ENCODE assay signal across 1 fruit fly cellular context in the genomic region with DNA sequence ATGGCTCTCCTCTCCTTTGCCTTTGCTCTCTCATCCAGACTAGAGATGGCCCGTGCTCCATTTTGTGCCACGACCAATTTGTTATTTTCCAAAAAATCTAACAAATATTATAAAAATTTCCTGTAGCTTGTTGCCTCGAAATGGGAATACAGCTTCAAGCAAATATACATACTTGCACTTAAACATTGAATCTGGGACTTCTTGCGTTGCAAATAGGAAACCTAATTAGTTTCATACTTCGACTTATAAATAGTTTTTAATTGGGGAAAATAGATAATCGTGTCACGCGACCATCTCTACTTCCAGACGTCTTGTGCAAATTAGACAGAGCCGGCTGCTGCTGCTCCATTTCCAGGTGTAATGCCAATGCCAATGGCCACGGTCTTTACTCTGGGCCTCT.
TF ChIP-seq lines count a peak whose summit lies in the region.

No protein-coding gene starts in this region.

TF ChIP-seq in whole organism, embryonic, 481 proteins besides CTCF, POLR2A, EP300 and RAD21 (continued from another document and continues in another):
- peak; percentile 43 for TF ChIP-seq Abd-B (GFP tag; optimal IDR thresholded peaks at IDR 0.05; lab: Kevin White, UChicago)
- TF ChIP-seq scrt (GFP tag; optimal IDR thresholded peaks at IDR 0.05; lab: Kevin White, UChicago) = peak; percentile 34
- TF ChIP-seq emc (GFP tag; optimal IDR thresholded peaks at IDR 0.05; lab: Kevin White, UChicago) = peak; percentile 6
- TF ChIP-seq Deaf1 (tag; optimal IDR thresholded peaks at IDR 0.05; lab: Kevin White, UChicago) = peak; percentile 4
- no peak for TF ChIP-seq Trl (optimal IDR thresholded peaks at IDR 0.05; lab: Kevin White, UChicago)
- TF ChIP-seq Trl (GFP tag; optimal IDR thresholded peaks at IDR 0.05; lab: Kevin White, UChicago) = no peak
- TF ChIP-seq Awh (GFP tag; IDR thresholded peaks at IDR 0.05; lab: Robert Waterston, UW) = no peak
- TF ChIP-seq CG9817 (tag; optimal IDR thresholded peaks at IDR 0.05; lab: Kevin White, UChicago) = peak; percentile 57
- no peak for TF ChIP-seq ab (GFP tag; optimal IDR thresholded peaks at IDR 0.05; lab: Kevin White, UChicago)
- peak; percentile 49 for TF ChIP-seq CG10979 (tag; optimal IDR thresholded peaks at IDR 0.05; lab: Kevin White, UChicago)
- TF ChIP-seq CG17829 (tag; optimal IDR thresholded peaks at IDR 0.05; lab: Kevin White, UChicago) = peak; percentile 36
- TF ChIP-seq CG18599 (GFP tag; optimal IDR thresholded peaks at IDR 0.05; lab: Kevin White, UChicago) = peak; percentile 79
- peak; percentile 41 for TF ChIP-seq amos (GFP tag; IDR thresholded peaks at IDR 0.05; lab: Robert Waterston, UW; ENCODE audit: partially characterized antibody)
- peak; percentile 47 for TF ChIP-seq CG17385 (GFP tag; optimal IDR thresholded peaks at IDR 0.05; lab: Kevin White, UChicago)
- no peak for TF ChIP-seq Optix (GFP tag; IDR thresholded peaks at IDR 0.05; lab: Robert Waterston, UW)
- no peak for TF ChIP-seq CHES-1-like (GFP tag; optimal IDR thresholded peaks at IDR 0.05; lab: Kevin White, UChicago)
- no peak for TF ChIP-seq Sry-β (GFP tag; optimal IDR thresholded peaks at IDR 0.05; lab: Kevin White, UChicago)
- TF ChIP-seq Sox102F (GFP tag; optimal IDR thresholded peaks at IDR 0.05; lab: Kevin White, UChicago) = peak; percentile 66
- peak; percentile 18 for TF ChIP-seq Nf-YC (tag; optimal IDR thresholded peaks at IDR 0.05; lab: Kevin White, UChicago)
- TF ChIP-seq HLH54F (GFP tag; optimal IDR thresholded peaks at IDR 0.05; lab: Kevin White, UChicago) = peak; percentile 37
- no peak for TF ChIP-seq Hmx (GFP tag; optimal IDR thresholded peaks at IDR 0.05; lab: Kevin White, UChicago)
- TF ChIP-seq CG18262 (tag; optimal IDR thresholded peaks at IDR 0.05; lab: Kevin White, UChicago) = peak; percentile 58
- TF ChIP-seq cato (GFP tag; optimal IDR thresholded peaks at IDR 0.05; lab: Kevin White, UChicago; ENCODE audit: borderline replicate concordance) = no peak
- peak; percentile 44 for TF ChIP-seq Xbp1 (GFP tag; optimal IDR thresholded peaks at IDR 0.05; lab: Kevin White, UChicago)
- TF ChIP-seq rib (GFP tag; IDR thresholded peaks at IDR 0.05; lab: Robert Waterston, UW) = no peak
- TF ChIP-seq fd3F (GFP tag; optimal IDR thresholded peaks at IDR 0.05; lab: Kevin White, UChicago) = peak; percentile 9
- 0 out of 3 replicates have a peak, but pooled peaks have one; percentile 27 for TF ChIP-seq vnd (GFP tag; IDR thresholded peaks at IDR 0.05; lab: Robert Waterston, UW; ENCODE audit: partially characterized antibody)
- peak; percentile 33 for TF ChIP-seq CG12071 (GFP tag; optimal IDR thresholded peaks at IDR 0.05; lab: Kevin White, UChicago)
- TF ChIP-seq Doc2 (GFP tag; IDR thresholded peaks at IDR 0.05; lab: Robert Waterston, UW) = no peak
- peak; percentile 35 for TF ChIP-seq CG10267 (tag; optimal IDR thresholded peaks at IDR 0.05; lab: Kevin White, UChicago)
- TF ChIP-seq CG10543 (GFP tag; optimal IDR thresholded peaks at IDR 0.05; lab: Kevin White, UChicago) = peak; percentile 33
- no peak for TF ChIP-seq CG10959 (GFP tag; IDR thresholded peaks at IDR 0.05; lab: Robert Waterston, UW)
- peak; percentile 67 for TF ChIP-seq dysf (GFP tag; IDR thresholded peaks at IDR 0.05; lab: Robert Waterston, UW)
- TF ChIP-seq Dll (GFP tag; IDR thresholded peaks at IDR 0.05; lab: Robert Waterston, UW; ENCODE audit: partially characterized antibody) = peak; percentile 83
- no peak for TF ChIP-seq her (GFP tag; optimal IDR thresholded peaks at IDR 0.05; lab: Kevin White, UChicago)
- TF ChIP-seq D19B (GFP tag; optimal IDR thresholded peaks at IDR 0.05; lab: Kevin White, UChicago) = peak; percentile 11
- no peak for TF ChIP-seq CG2202 (tag; optimal IDR thresholded peaks at IDR 0.05; lab: Kevin White, UChicago)
- no peak for TF ChIP-seq CG2889 (GFP tag; IDR thresholded peaks at IDR 0.05; lab: Robert Waterston, UW)
- TF ChIP-seq ham (GFP tag; IDR thresholded peaks at IDR 0.05; lab: Robert Waterston, UW) = no peak
- no peak for TF ChIP-seq MBD-R2 (GFP tag; IDR thresholded peaks at IDR 0.05; lab: Robert Waterston, UW)
- no peak for TF ChIP-seq Six4 (GFP tag; optimal IDR thresholded peaks at IDR 0.05; lab: Kevin White, UChicago)
- peak; percentile 70 for TF ChIP-seq CG2712 (tag; optimal IDR thresholded peaks at IDR 0.05; lab: Kevin White, UChicago)
- TF ChIP-seq CG6272 (GFP tag; IDR thresholded peaks at IDR 0.05; lab: Robert Waterston, UW) = no peak
- peak; percentile 36; the same call in 1 of the 3 replicates for TF ChIP-seq HLH4C (GFP tag; IDR thresholded peaks at IDR 0.05; lab: Robert Waterston, UW; ENCODE audit: partially characterized antibody)
- TF ChIP-seq br (optimal IDR thresholded peaks at IDR 0.05; lab: Kevin White, UChicago) = no peak
- TF ChIP-seq CG8281 (tag; optimal IDR thresholded peaks at IDR 0.05; lab: Kevin White, UChicago) = no peak
- TF ChIP-seq stc (GFP tag; IDR thresholded peaks at IDR 0.05; lab: Robert Waterston, UW) = no peak
- no peak for TF ChIP-seq Myb (GFP tag; optimal IDR thresholded peaks at IDR 0.05; lab: Kevin White, UChicago)
- TF ChIP-seq CG6254 (GFP tag; optimal IDR thresholded peaks at IDR 0.05; lab: Kevin White, UChicago) = no peak
- no peak for TF ChIP-seq luna (GFP tag; optimal IDR thresholded peaks at IDR 0.05; lab: Kevin White, UChicago)
- TF ChIP-seq dimm (GFP tag; IDR thresholded peaks at IDR 0.05; lab: Robert Waterston, UW) = no peak
- no peak for TF ChIP-seq CG32767 (GFP tag; IDR thresholded peaks at IDR 0.05; lab: Robert Waterston, UW)
- TF ChIP-seq unc-4 (GFP tag; IDR thresholded peaks at IDR 0.05; lab: Robert Waterston, UW; ENCODE audit: partially characterized antibody) = peak; percentile 67; the same call in 1 of the 2 replicates
- TF ChIP-seq CG30431 (GFP tag; optimal IDR thresholded peaks at IDR 0.05; lab: Kevin White, UChicago) = no peak
- peak; percentile 27; the same call in 1 of the 2 replicates for TF ChIP-seq CG4404 (GFP tag; IDR thresholded peaks at IDR 0.05; lab: Robert Waterston, UW)
- TF ChIP-seq B-H1 (GFP tag; IDR thresholded peaks at IDR 0.05; lab: Robert Waterston, UW) = no peak
- 0 out of 2 replicates have a peak, but pooled peaks have one; percentile 12 for TF ChIP-seq seq (GFP tag; IDR thresholded peaks at IDR 0.05; lab: Robert Waterston, UW)
- peak; percentile 39 for TF ChIP-seq org-1 (GFP tag; optimal IDR thresholded peaks at IDR 0.05; lab: Kevin White, UChicago)
- peak; percentile 32 for TF ChIP-seq CG4328 (GFP tag; optimal IDR thresholded peaks at IDR 0.05; lab: Kevin White, UChicago)
- TF ChIP-seq jigr1 (GFP tag; IDR thresholded peaks at IDR 0.05; lab: Robert Waterston, UW) = no peak
- no peak for TF ChIP-seq p53 (GFP tag; optimal IDR thresholded peaks at IDR 0.05; lab: Kevin White, UChicago)
- peak; percentile 27; the same call in 1 of the 3 replicates for TF ChIP-seq tgo (GFP tag; IDR thresholded peaks at IDR 0.05; lab: Robert Waterston, UW)
- no peak for TF ChIP-seq Oaz (GFP tag; IDR thresholded peaks at IDR 0.05; lab: Robert Waterston, UW)
- 0 out of 2 replicates have a peak, but pooled peaks have one; percentile 9 for TF ChIP-seq CG7372 (GFP tag; IDR thresholded peaks at IDR 0.05; lab: Robert Waterston, UW)
- TF ChIP-seq schlank (tag; optimal IDR thresholded peaks at IDR 0.05; lab: Kevin White, UChicago) = no peak
- peak; percentile 17 for TF ChIP-seq CG6854 (GFP tag; optimal IDR thresholded peaks at IDR 0.05; lab: Kevin White, UChicago)
- peak; percentile 21 for TF ChIP-seq Bdp1 (GFP tag; optimal IDR thresholded peaks at IDR 0.05; lab: Kevin White, UChicago)
- TF ChIP-seq Hmr (GFP tag; optimal IDR thresholded peaks at IDR 0.05; lab: Kevin White, UChicago) = peak; percentile 67
- TF ChIP-seq Blimp-1 (GFP tag; optimal IDR thresholded peaks at IDR 0.05; lab: Kevin White, UChicago) = peak; percentile 48
- TF ChIP-seq ranshi (GFP tag; IDR thresholded peaks at IDR 0.05; lab: Robert Waterston, UW) = peak; percentile 29; the same call in 1 of the 2 replicates
- TF ChIP-seq sob (GFP tag; IDR thresholded peaks at IDR 0.05; lab: Robert Waterston, UW) = no peak; the same call in 1 of the 2 replicates
- peak; percentile 25 for TF ChIP-seq shn (GFP tag; optimal IDR thresholded peaks at IDR 0.05; lab: Kevin White, UChicago)
- no peak for TF ChIP-seq cad (GFP tag; optimal IDR thresholded peaks at IDR 0.05; lab: Kevin White, UChicago)
- peak; percentile 49; the same call in 1 of the 3 replicates for TF ChIP-seq Dbx (GFP tag; IDR thresholded peaks at IDR 0.05; lab: Robert Waterston, UW)
- peak; percentile 49 for TF ChIP-seq CG30403 (GFP tag; optimal IDR thresholded peaks at IDR 0.05; lab: Kevin White, UChicago)
- TF ChIP-seq HmgZ (tag; optimal IDR thresholded peaks at IDR 0.05; lab: Kevin White, UChicago) = peak; percentile 30
- TF ChIP-seq Lpt (GFP tag; optimal IDR thresholded peaks at IDR 0.05; lab: Kevin White, UChicago) = no peak
- TF ChIP-seq NFAT (GFP tag; IDR thresholded peaks at IDR 0.05; lab: Robert Waterston, UW) = no peak
- TF ChIP-seq Nf-YA (GFP tag; IDR thresholded peaks at IDR 0.05; lab: Robert Waterston, UW) = no peak
- TF ChIP-seq gcm (GFP tag; optimal IDR thresholded peaks at IDR 0.05; lab: Kevin White, UChicago) = peak; percentile 26
- TF ChIP-seq Asciz (GFP tag; optimal IDR thresholded peaks at IDR 0.05; lab: Kevin White, UChicago) = peak; percentile 10
- peak; percentile 47 for TF ChIP-seq fd96Cb (tag; optimal IDR thresholded peaks at IDR 0.05; lab: Kevin White, UChicago)
- peak; percentile 67 for TF ChIP-seq CG7839 (tag; optimal IDR thresholded peaks at IDR 0.05; lab: Kevin White, UChicago)
- TF ChIP-seq ATbp (GFP tag; optimal IDR thresholded peaks at IDR 0.05; lab: Kevin White, UChicago) = peak; percentile 20
- no peak for TF ChIP-seq sim (GFP tag; IDR thresholded peaks at IDR 0.05; lab: Robert Waterston, UW)
- TF ChIP-seq CG30020 (tag; optimal IDR thresholded peaks at IDR 0.05; lab: Kevin White, UChicago) = no peak
- TF ChIP-seq CG13894 (tag; optimal IDR thresholded peaks at IDR 0.05; lab: Kevin White, UChicago) = peak; percentile 73
- no peak for TF ChIP-seq btn (GFP tag; optimal IDR thresholded peaks at IDR 0.05; lab: Kevin White, UChicago)
- peak; percentile 69 for TF ChIP-seq Drgx (GFP tag; IDR thresholded peaks at IDR 0.05; lab: Robert Waterston, UW)
- TF ChIP-seq Med (GFP tag; lab: Kevin White, UChicago) = peak; percentile 88
- TF ChIP-seq CG11398 (GFP tag; optimal IDR thresholded peaks at IDR 0.05; lab: Kevin White, UChicago) = no peak
- peak; percentile 6 for TF ChIP-seq CG8944 (GFP tag; optimal IDR thresholded peaks at IDR 0.05; lab: Kevin White, UChicago)
- TF ChIP-seq ind (GFP tag; optimal IDR thresholded peaks at IDR 0.05; lab: Kevin White, UChicago) = peak; percentile 36
- TF ChIP-seq sr (GFP tag; IDR thresholded peaks at IDR 0.05; lab: Robert Waterston, UW) = no peak
- no peak for TF ChIP-seq CG7271 (tag; optimal IDR thresholded peaks at IDR 0.05; lab: Kevin White, UChicago)
- TF ChIP-seq CG8089 (GFP tag; optimal IDR thresholded peaks at IDR 0.05; lab: Kevin White, UChicago) = no peak
- no peak for TF ChIP-seq usp (GFP tag; optimal IDR thresholded peaks at IDR 0.05; lab: Kevin White, UChicago)
- no peak for TF ChIP-seq CG11560 (tag; IDR thresholded peaks at IDR 0.05; lab: Robert Waterston, UW)
- peak; percentile 11 for TF ChIP-seq exex (tag; optimal IDR thresholded peaks at IDR 0.05; lab: Kevin White, UChicago)
- peak; percentile 7 for TF ChIP-seq CG7786 (GFP tag; optimal IDR thresholded peaks at IDR 0.05; lab: Kevin White, UChicago)
- TF ChIP-seq lmd (GFP tag; IDR thresholded peaks at IDR 0.05; lab: Robert Waterston, UW) = peak; percentile 38; the same call in 1 of the 2 replicates
- peak; percentile 46 for TF ChIP-seq D19A (tag; optimal IDR thresholded peaks at IDR 0.05; lab: Kevin White, UChicago)
- no peak for TF ChIP-seq hb (GFP tag; IDR thresholded peaks at IDR 0.05; lab: Robert Waterston, UW; ENCODE audit: partially characterized antibody)
- peak; percentile 41; the same call in 1 of the 2 replicates for TF ChIP-seq slbo (GFP tag; IDR thresholded peaks at IDR 0.05; lab: Robert Waterston, UW)
- TF ChIP-seq CG3995 (GFP tag; optimal IDR thresholded peaks at IDR 0.05; lab: Kevin White, UChicago) = no peak
- TF ChIP-seq gem (tag; optimal IDR thresholded peaks at IDR 0.05; lab: Kevin White, UChicago) = peak; percentile 73
- peak; percentile 8 for TF ChIP-seq CG17568 (GFP tag; optimal IDR thresholded peaks at IDR 0.05; lab: Kevin White, UChicago)
- no peak for TF ChIP-seq CG7987 (GFP tag; optimal IDR thresholded peaks at IDR 0.05; lab: Kevin White, UChicago)
- TF ChIP-seq sens (GFP tag; lab: Kevin White, UChicago) = peak; percentile 90
- no peak for TF ChIP-seq Dip2 (GFP tag; IDR thresholded peaks at IDR 0.05; lab: Robert Waterston, UW)
- peak; percentile 45 for TF ChIP-seq CG15011 (GFP tag; optimal IDR thresholded peaks at IDR 0.05; lab: Kevin White, UChicago)
- TF ChIP-seq Atf3 (GFP tag; optimal IDR thresholded peaks at IDR 0.05; lab: Kevin White, UChicago) = no peak
- TF ChIP-seq CG3281 (GFP tag; optimal IDR thresholded peaks at IDR 0.05; lab: Kevin White, UChicago) = peak; percentile 43
- TF ChIP-seq caup (GFP tag; optimal IDR thresholded peaks at IDR 0.05; lab: Kevin White, UChicago; ENCODE audit: severe bottlenecking) = peak; percentile 51
- TF ChIP-seq repo (GFP tag; optimal IDR thresholded peaks at IDR 0.05; lab: Kevin White, UChicago) = no peak
- TF ChIP-seq CG9932 (GFP tag; IDR thresholded peaks at IDR 0.05; lab: Robert Waterston, UW) = peak; percentile 24; the same call in 1 of the 2 replicates
- TF ChIP-seq Elba2 (GFP tag; optimal IDR thresholded peaks at IDR 0.05; lab: Kevin White, UChicago) = no peak
- no peak for TF ChIP-seq Camta (GFP tag; optimal IDR thresholded peaks at IDR 0.05; lab: Kevin White, UChicago)
- TF ChIP-seq pzg (GFP tag; optimal IDR thresholded peaks at IDR 0.05; lab: Kevin White, UChicago) = no peak
- TF ChIP-seq CG17186 (GFP tag; optimal IDR thresholded peaks at IDR 0.05; lab: Kevin White, UChicago) = no peak
- no peak; the same call in 2 of the 3 replicates for TF ChIP-seq zen2 (GFP tag; IDR thresholded peaks at IDR 0.05; lab: Robert Waterston, UW; ENCODE audit: partially characterized antibody)
- peak; percentile 73 for TF ChIP-seq nom (GFP tag; optimal IDR thresholded peaks at IDR 0.05; lab: Kevin White, UChicago)
- no peak for TF ChIP-seq Spps (tag; optimal IDR thresholded peaks at IDR 0.05; lab: Kevin White, UChicago)
- TF ChIP-seq Doc3 (GFP tag; IDR thresholded peaks at IDR 0.05; lab: Robert Waterston, UW; ENCODE audit: partially characterized antibody) = peak; percentile 67
- TF ChIP-seq dmrt11E (tag; optimal IDR thresholded peaks at IDR 0.05; lab: Kevin White, UChicago) = peak; percentile 40
- TF ChIP-seq Tbp (GFP tag; optimal IDR thresholded peaks at IDR 0.05; lab: Kevin White, UChicago) = no peak
- no peak for TF ChIP-seq Dad (GFP tag; optimal IDR thresholded peaks at IDR 0.05; lab: Kevin White, UChicago)
